Worm (Caenorhabditis elegans) whole organism, L4 larva: ENCODE data around the gene grl-18.

Experiments
- Y105C5A.15 ChIP-seq: fragments of 200-800 bp; sonication (Bioruptor generic); IDR thresholded peaks from 2 replicates; pipeline ENCODE4 v1.3.6; 2022; ENCODE audit warnings: missing genetic modification characterization, missing compliant biosample characterization
- ZK546.5 ChIP-seq, 2 experiments: sonication (generic microtip); optimal IDR thresholded peaks; 2 replicates each; lab custom pipeline; 2017; ENCODE audit warnings: missing biosample characterization in 2 of 2, missing genetic modification characterization in 2 of 2
- ama-1 ChIP-seq: fragments of 150-350 bp; optimal IDR thresholded peaks from 2 replicates; lab custom pipeline; 2014; ENCODE audit warnings: inconsistent platforms, mixed read lengths
- ces-1 ChIP-seq: fragments of 150-350 bp; sonication (generic microtip); optimal IDR thresholded peaks from 4 replicates; lab custom pipeline; 2014; ENCODE audit warnings: missing biosample characterization, missing genetic modification reagents, missing genetic modification characterization
- dpl-1 ChIP-seq: fragments of 150-350 bp; optimal IDR thresholded peaks from 2 replicates; lab custom pipeline; 2014; ENCODE audit warnings: missing biosample characterization, missing genetic modification reagents, missing genetic modification characterization
- set-16 ChIP-seq: fragments of 200-800 bp; sonication (Bioruptor generic); IDR thresholded peaks from 2 replicates; pipeline ENCODE4 v1.3.6; 2022; ENCODE audit warnings: missing genetic modification reagents, missing genetic modification characterization, missing compliant biosample characterization
- snpc-4 ChIP-seq: fragments of 150-350 bp; optimal IDR thresholded peaks from 2 replicates; lab custom pipeline; 2014; ENCODE audit warnings: missing biosample characterization, missing genetic modification characterization

ce11 chrV:5523260-5523659 is 34.6 kb upstream of the grl-18 start:
- TF ChIP-seq ZK546.5 (tag; optimal IDR thresholded peaks at IDR 0.05; lab: Kevin White, UChicago): no peak
- no peak for TF ChIP-seq Y105C5A.15 (GFP tag; lab: Robert Waterston, UW)
- no peak for TF ChIP-seq ama-1 (lab: Kevin White, UChicago)
- TF ChIP-seq dpl-1 (GFP tag; lab: Kevin White, UChicago): no peak
- no peak for TF ChIP-seq snpc-4 (tag; lab: Kevin White, UChicago)
- TF ChIP-seq set-16 (GFP tag; lab: Robert Waterston, UW): no peak
- TF ChIP-seq ces-1: no peak
